Fruit fly (Drosophila melanogaster) S2 (cell line): ENCODE data around the gene yem.

Experiments
- CG8478 ChIP-seq: fragments of >200 bp; optimal IDR thresholded peaks from 2 replicates; lab custom pipeline; 2018
- CTCF ChIP-seq, 2 experiments: fragments of >200 bp; optimal IDR thresholded peaks; 2 replicates each; lab custom pipeline; 2018

DNA sequence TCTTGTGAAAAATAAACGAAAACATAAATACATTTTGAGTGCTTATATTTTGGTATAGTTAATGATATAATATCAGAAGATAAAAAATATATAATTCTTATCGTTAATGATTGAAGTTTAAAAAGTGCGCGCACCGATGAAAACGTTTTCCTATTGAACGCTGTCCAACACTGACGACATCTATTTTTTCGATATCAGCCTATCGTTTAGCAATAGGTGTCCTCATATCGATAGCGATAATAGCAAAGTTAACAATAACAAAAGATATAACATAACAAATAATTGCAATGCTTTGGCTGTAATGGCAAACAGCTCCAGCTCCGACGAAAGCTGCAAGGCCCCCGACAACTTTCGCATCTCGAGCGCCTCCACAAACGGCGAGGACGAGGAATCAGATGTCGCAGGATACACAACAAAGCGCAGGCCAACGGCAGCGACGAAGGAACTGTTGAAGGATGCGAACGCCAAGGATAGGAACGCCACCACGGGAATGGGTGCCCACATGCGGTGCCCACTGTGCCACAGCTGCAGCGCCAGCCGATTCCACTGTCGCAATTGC, 6.4 kb downstream of the yem start, which contains the start of gene Atg14:
- TF ChIP-seq CG8478 (lab: Kevin White, UChicago) (no peak), CTCF (optimal IDR thresholded peaks at IDR 0.05; lab: Kevin White, UChicago) (no peak)
